Worm (Caenorhabditis elegans): Measurements from ENCODE around the gene fem-2.

ce11 chrIII:636067-636466 is 1.6 kb upstream of the fem-2 start, which contains the start of gene T19C3.7:
- no peak for TF ChIP-seq hnd-1 (tag; optimal IDR thresholded peaks at IDR 0.05)
- TF ChIP-seq ama-1 (optimal IDR thresholded peaks at IDR 0.05): no peak
- TF ChIP-seq ceh-36 (tag; optimal IDR thresholded peaks at IDR 0.05): no peak
- no peak for TF ChIP-seq scrt-1 (GFP tag; IDR thresholded peaks at IDR 0.05)
- TF ChIP-seq flt-1 (GFP tag; IDR thresholded peaks at IDR 0.05): no peak
- TF ChIP-seq sea-1 (GFP tag; conservative IDR thresholded peaks at IDR 0.05): no peak
- no peak for TF ChIP-seq ets-7 (tag; optimal IDR thresholded peaks at IDR 0.05)
- no peak for TF ChIP-seq pes-1 (GFP tag; IDR thresholded peaks at IDR 0.05)
- no peak for TF ChIP-seq tbx-11 (GFP tag; IDR thresholded peaks at IDR 0.05)
- no peak for TF ChIP-seq F13C5.2 (tag; optimal IDR thresholded peaks at IDR 0.05)
- no peak for TF ChIP-seq B0310.2 (tag; optimal IDR thresholded peaks at IDR 0.05)

Measured in whole organism, early embryonic.